Fruit fly (Drosophila melanogaster): ENCODE results near the gene Nnf1b.

Nnf1b gene

dm6 chr2L:856690-857488, 46.5 kb downstream of the Nnf1b start (continued):
- TF ChIP-seq CG1603 (tag; optimal IDR thresholded peaks at IDR 0.05): peak; percentile 93
- TF ChIP-seq Usf (GFP tag; optimal IDR thresholded peaks at IDR 0.05): peak; percentile 31
- TF ChIP-seq Asciz (GFP tag; optimal IDR thresholded peaks at IDR 0.05): peak; percentile 80
- peak; percentile 69 for TF ChIP-seq pnt (GFP tag; optimal IDR thresholded peaks at IDR 0.05)
- TF ChIP-seq Camta (GFP tag; optimal IDR thresholded peaks at IDR 0.05): no peak
- peak; percentile 7 for TF ChIP-seq Dip3 (GFP tag; optimal IDR thresholded peaks at IDR 0.05)
- TF ChIP-seq CG9876 (GFP tag; optimal IDR thresholded peaks at IDR 0.05): peak; percentile 24
- TF ChIP-seq chn (GFP tag; optimal IDR thresholded peaks at IDR 0.05): peak; percentile 64
- TF ChIP-seq D19B (GFP tag; optimal IDR thresholded peaks at IDR 0.05): no peak
- TF ChIP-seq dmrt11E (tag; optimal IDR thresholded peaks at IDR 0.05): peak; percentile 77
- peak; percentile 78 for TF ChIP-seq pum (GFP tag; optimal IDR thresholded peaks at IDR 0.05)
- peak; percentile 53 for TF ChIP-seq her (GFP tag; optimal IDR thresholded peaks at IDR 0.05)
- TF ChIP-seq CG4424 (GFP tag; optimal IDR thresholded peaks at IDR 0.05): peak; percentile 76
- TF ChIP-seq bcd (GFP tag; optimal IDR thresholded peaks at IDR 0.05): peak; percentile 74
- peak; percentile 25 for TF ChIP-seq Atf3 (GFP tag; optimal IDR thresholded peaks at IDR 0.05)
- peak; percentile 61 for TF ChIP-seq sens-2 (GFP tag; IDR thresholded peaks at IDR 0.05)
- peak; percentile 3 for TF ChIP-seq ERR (GFP tag; optimal IDR thresholded peaks at IDR 0.05)
- peak; percentile 41 for TF ChIP-seq CrebB (tag; optimal IDR thresholded peaks at IDR 0.05)
- TF ChIP-seq CG34376 (GFP tag; optimal IDR thresholded peaks at IDR 0.05): peak; percentile 48
- TF ChIP-seq Doc3 (GFP tag; IDR thresholded peaks at IDR 0.05; ENCODE audit: partially characterized antibody): no peak
- peak; percentile 5 for TF ChIP-seq disco-r (GFP tag; optimal IDR thresholded peaks at IDR 0.05)
- TF ChIP-seq Ada2b (GFP tag; IDR thresholded peaks at IDR 0.05): peak; percentile 77
- peak in 1 of 2 experiments; percentile 77 for TF ChIP-seq Eip74EF (GFP tag; optimal IDR thresholded peaks at IDR 0.05)
- peak; percentile 52 for TF ChIP-seq ac (GFP tag; optimal IDR thresholded peaks at IDR 0.05)
- peak; percentile 59; the same call in 1 of the 2 replicates for TF ChIP-seq CG8765 (GFP tag; IDR thresholded peaks at IDR 0.05)
- TF ChIP-seq Spps (tag; optimal IDR thresholded peaks at IDR 0.05): peak; percentile 49
- peak; percentile 66 for TF ChIP-seq Dek (tag; optimal IDR thresholded peaks at IDR 0.05)
- TF ChIP-seq aop (GFP tag; IDR thresholded peaks at IDR 0.05): peak; percentile 52; the same call in 1 of the 2 replicates
- peak; percentile 79 for TF ChIP-seq CG6254 (GFP tag; optimal IDR thresholded peaks at IDR 0.05)
- TF ChIP-seq prd (optimal IDR thresholded peaks at IDR 0.05): no peak
- TF ChIP-seq prd (GFP tag; IDR thresholded peaks at IDR 0.05): peak; percentile 89
- TF ChIP-seq NFAT (GFP tag; IDR thresholded peaks at IDR 0.05): no peak
- peak; percentile 65 for TF ChIP-seq CG14710 (tag; optimal IDR thresholded peaks at IDR 0.05)
- peak; percentile 76 for TF ChIP-seq CG14014 (GFP tag; IDR thresholded peaks at IDR 0.05)
- peak; percentile 78 for TF ChIP-seq CG4820 (GFP tag; optimal IDR thresholded peaks at IDR 0.05)
- 0 out of 3 replicates have a peak, but pooled peaks have one; percentile 17 for TF ChIP-seq Dbx (GFP tag; IDR thresholded peaks at IDR 0.05)
- peak; percentile 75 for TF ChIP-seq lilli (GFP tag; optimal IDR thresholded peaks at IDR 0.05)
- TF ChIP-seq HmgZ (tag; optimal IDR thresholded peaks at IDR 0.05): no peak
- TF ChIP-seq ewg (GFP tag; optimal IDR thresholded peaks at IDR 0.05): peak; percentile 77
- TF ChIP-seq CG6683 (GFP tag; optimal IDR thresholded peaks at IDR 0.05): peak; percentile 50
- TF ChIP-seq CG2875 (GFP tag; optimal IDR thresholded peaks at IDR 0.05): peak; percentile 83
- peak; percentile 82 for TF ChIP-seq CG8924 (tag; optimal IDR thresholded peaks at IDR 0.05)
- 0 out of 2 replicates have a peak, but pooled peaks have one; percentile 45 for TF ChIP-seq bowl (GFP tag; IDR thresholded peaks at IDR 0.05)
- peak; percentile 53; the same call in 1 of the 2 replicates for TF ChIP-seq CG43689 (GFP tag; IDR thresholded peaks at IDR 0.05)
- TF ChIP-seq CG10565 (GFP tag; optimal IDR thresholded peaks at IDR 0.05): peak; percentile 12
- TF ChIP-seq Xrp1 (GFP tag; IDR thresholded peaks at IDR 0.05): peak; percentile 93
- TF ChIP-seq Side (GFP tag; optimal IDR thresholded peaks at IDR 0.05): peak; percentile 64
- TF ChIP-seq CG13296 (GFP tag; optimal IDR thresholded peaks at IDR 0.05): no peak
- TF ChIP-seq CG11085 (GFP tag; IDR thresholded peaks at IDR 0.05): peak; percentile 38

Measured in whole organism, embryonic.